Worm (Caenorhabditis elegans) whole organism, L4/young adult: ENCODE results near the gene K09E2.1.

Experiments used
- dao-5 ChIP-seq: sonication (generic microtip); optimal IDR thresholded peaks from 2 replicates; lab custom pipeline; 2016; ENCODE audit warnings: missing genotype, missing genetic modification characterization, moderate library complexity, missing compliant biosample characterization
- him-1 ChIP-seq: sonication (generic microtip); optimal IDR thresholded peaks from 2 replicates; lab custom pipeline; 2016; ENCODE audit warnings: missing genotype, missing genetic modification reagents, missing genetic modification characterization, missing compliant biosample characterization

- TF ChIP-seq him-1 (no peak), dao-5 (tag; lab: Kevin White, UChicago) (no peak)
Observed at ce11 chrX:8720658-8721057, 39.0 kb downstream of the K09E2.1 start, which contains the start of gene F53A9.9.
